Fruit fly (Drosophila melanogaster) whole organism: ENCODE measurements around the gene CG9018.

Source experiments
- CG8478 ChIP-seq: fragments of >200 bp; optimal IDR thresholded peaks from 2 replicates; lab custom pipeline; 2018; ENCODE audit warnings: inconsistent platforms
- pan ChIP-seq: fragments of >200 bp; optimal IDR thresholded peaks from 2 replicates; lab custom pipeline; 2017
- psq ChIP-seq: fragments of >200 bp; optimal IDR thresholded peaks from 2 replicates; lab custom pipeline; 2017
- usp ChIP-seq: fragments of >200 bp; optimal IDR thresholded peaks from 2 replicates; lab custom pipeline; 2017; ENCODE audit warnings: missing biosample characterization, missing genetic modification characterization, mixed read lengths

DNA sequence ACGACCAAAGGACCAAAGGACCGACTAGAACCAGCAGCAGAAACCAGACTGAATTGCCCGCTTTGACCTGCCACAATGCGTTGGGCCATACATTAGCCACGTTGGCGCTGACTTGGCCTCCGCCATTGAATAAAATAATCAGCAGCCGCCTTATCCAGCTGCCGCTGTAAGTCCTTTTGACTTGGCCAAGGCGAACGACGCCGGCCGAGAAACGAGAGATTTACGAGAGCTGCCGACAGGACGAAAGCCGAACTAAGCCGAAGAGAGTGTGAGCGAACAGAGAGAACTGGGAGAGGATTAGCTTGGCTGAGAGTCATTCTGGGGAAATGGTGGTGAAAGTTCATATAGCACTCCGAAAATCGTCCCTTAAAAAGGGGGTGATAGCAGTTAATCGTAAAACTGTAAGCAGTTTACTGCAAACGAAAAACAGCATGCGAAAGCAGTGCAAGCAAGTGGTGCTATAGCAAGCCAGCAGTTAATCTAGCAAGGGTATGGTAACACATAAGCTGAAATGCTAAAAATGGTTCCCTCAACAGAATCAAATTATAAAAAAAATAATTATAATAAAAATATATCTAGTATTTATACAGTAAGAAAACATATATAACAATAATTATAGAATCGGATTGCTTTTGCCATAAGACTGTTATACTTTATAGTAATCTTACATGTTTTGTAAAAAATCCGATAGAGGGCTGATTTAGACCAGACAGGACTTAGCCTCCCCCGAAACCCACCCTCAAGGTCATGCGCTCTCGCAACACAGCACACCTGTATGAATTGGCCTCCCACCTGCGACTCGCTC is 8.3 kb downstream of the CG9018 start:
- no peak for TF ChIP-seq CG8478 (lab: Kevin White, UChicago)
- no peak for TF ChIP-seq psq
- TF ChIP-seq pan (lab: Kevin White, UChicago): no peak
- TF ChIP-seq usp: no peak
